Fruit fly (Drosophila melanogaster): ENCODE measurements around the gene RpS26.
A peak's percentile ranks its signal among the peaks of the same experiment; 100 is the strongest.

The RpS26 gene

DNA sequence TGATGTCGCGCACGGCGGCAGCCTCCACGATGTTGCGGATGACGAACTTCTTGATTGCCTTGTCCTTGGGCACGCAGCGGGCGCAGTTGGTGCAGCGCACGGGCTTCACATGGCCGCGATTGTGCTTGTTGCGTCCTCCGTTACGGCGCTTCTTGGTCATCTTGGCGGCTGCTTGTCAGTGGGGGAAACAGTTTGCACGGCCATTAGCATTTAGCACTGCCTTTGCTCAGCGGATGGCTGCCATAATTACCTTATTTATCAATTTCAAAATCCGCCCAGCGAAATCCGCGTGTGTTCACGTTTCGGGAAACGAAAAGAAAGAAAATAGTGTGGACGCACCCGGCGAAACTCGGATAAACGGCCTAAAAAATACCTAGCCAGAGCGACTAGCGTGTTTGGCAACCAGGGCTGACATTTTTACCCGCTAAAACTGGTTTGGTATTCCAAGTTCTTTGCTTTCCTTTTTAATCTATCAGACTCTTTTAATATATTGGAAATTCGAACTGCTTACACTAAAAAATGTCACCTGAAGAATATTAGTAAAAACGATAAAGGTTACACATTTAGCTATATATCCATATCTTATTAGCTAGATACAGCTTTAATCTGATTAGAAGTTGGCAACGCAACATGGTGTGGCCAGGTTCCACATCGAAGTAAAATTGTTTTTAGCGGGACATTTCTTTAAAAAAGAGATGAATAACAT lies at the start of gene RpS26:
RpS26 (minus strand) TSS at position 375 of the 706 bp plus-strand sequence.
- peak; percentile 41 for TF ChIP-seq CG17801 (GFP tag; optimal IDR thresholded peaks at IDR 0.05; ENCODE audit: partially characterized antibody)

DNA sequence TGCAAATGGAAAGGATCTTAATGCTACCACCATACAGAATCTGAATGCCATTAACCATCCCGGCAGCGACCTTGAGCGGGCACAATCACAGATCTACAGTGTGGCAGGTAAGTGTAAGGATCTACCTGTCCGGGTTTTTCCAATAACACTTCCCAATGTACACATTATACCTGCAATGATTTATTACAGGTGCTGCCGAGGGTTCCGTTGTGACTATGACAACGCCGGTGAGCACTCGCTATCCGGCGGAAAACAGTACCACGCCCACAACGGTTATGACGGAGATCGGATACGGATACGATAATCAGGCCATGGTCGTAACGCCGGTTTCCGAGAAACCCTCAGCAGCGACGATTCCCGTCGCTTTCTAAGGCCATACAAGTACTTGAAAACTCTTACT lies 43.8 kb upstream of the RpS26 start:
- no peak for TF ChIP-seq CG17801 (GFP tag; optimal IDR thresholded peaks at IDR 0.05; ENCODE audit: partially characterized antibody)

DNA sequence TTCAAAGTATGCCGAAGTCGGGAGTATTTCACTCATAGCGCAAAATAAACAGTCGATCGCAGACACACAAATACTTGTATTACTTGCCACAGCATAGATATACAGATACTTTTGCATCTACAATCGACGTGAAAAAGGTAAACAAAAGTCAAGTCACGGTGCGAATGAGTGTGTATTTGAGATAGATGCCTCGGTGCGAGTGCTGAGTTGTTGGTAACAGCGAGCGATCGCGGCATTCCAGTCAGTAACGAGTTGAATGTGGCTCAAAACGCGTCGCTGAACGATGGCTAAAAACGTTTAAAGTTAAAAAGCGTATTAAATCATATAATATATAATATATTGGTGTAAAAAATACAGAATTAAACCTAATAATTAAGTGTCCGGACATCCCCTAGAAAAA lies 42.1 kb upstream of the RpS26 start, which contains the start of gene grnd:
grnd (plus strand) TSS at position 207 of the 400 bp plus-strand sequence.
- TF ChIP-seq CG17801 (GFP tag; optimal IDR thresholded peaks at IDR 0.05; ENCODE audit: partially characterized antibody), result no peak

DNA sequence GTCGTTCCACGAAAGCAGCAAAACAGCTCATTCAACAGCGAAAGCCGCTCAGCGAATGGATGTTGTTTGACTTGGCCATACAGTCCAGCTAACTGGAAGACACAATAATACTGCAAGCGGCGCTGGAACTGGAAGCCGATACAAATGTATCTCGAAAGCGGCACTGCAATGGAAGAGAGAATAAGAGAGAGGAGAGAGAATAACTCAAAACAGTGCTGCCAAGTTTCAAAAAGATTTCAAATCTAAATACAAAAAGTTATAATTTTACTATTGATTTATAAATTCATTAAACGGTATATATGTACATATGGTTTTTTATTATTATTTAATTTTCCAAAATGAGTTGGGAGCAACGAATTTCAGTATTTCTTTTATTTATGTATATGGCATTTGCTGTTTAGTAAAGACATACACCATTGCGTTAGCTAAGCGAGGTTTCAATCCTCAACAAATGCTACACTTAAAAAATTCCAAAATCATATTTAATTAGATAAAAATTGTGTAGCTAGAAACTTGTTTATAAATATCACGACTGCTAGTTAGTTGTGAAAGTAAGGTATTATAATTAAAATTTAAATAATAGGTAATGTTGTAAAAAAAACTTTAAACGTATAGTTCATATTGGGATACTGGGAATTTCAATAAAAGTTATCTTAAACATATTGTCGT lies 41.4 kb upstream of the RpS26 start, which contains the start of gene CG10283:
CG10283 (minus strand) TSS at position 132 of the 669 bp plus-strand sequence.
- TF ChIP-seq CG17801 (GFP tag; optimal IDR thresholded peaks at IDR 0.05; ENCODE audit: partially characterized antibody), result peak; percentile 41

DNA sequence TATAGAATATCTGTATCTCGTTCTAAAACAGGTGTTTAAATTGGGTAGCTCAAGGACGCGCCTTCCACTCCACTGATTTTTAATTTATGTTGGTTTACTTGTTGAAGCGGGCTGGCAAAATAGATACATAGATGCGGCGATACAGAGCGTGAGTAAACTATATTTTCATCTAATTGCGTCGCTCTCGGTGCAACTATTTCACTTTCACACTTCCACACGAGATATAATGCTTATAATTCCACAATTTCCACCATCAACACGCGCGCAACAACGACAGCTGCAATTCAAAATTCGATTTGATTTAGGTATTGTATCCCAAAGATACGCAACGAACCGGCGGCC lies 40.9 kb upstream of the RpS26 start:
- no peak for TF ChIP-seq CG17801 (GFP tag; optimal IDR thresholded peaks at IDR 0.05; ENCODE audit: partially characterized antibody)

DNA sequence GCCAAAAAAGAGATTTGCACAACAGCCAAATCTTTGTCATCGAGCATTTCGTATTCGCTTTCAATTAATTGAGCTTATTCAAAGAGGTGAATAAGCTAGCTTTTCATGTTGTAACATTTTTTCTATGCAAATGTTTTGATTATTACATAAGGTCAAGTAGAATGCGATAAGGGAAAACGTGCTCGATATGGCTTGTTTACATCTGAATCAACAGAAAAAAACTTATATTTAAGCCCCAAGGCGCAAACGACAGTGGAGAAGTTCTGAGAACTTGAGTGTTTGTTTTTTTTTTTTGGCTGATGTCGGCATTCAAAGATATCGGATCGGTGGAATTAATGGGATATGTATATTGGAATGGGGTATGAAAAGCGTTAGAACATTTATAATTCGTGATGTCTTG lies 39.9 kb upstream of the RpS26 start:
- TF ChIP-seq CG17801 (GFP tag; optimal IDR thresholded peaks at IDR 0.05; ENCODE audit: partially characterized antibody), result no peak

DNA sequence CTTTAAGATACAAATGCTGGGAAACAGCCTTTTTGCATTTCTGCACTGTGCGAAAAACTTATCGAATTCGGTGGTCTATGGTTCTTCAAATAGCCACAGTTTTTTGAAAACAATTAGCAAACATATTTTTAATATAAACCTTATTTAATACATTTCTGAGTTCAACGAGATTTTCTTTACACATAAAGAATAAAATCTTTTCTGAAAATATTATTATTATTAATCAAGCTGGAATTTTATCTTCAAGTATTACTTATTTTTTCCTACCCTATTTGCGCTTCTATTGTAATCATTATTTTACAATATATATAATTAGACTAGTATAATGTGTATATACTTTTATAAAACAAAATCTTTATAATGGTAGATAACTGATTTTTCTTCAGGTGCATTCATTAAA lies 39.1 kb upstream of the RpS26 start:
- TF ChIP-seq CG17801 (GFP tag; optimal IDR thresholded peaks at IDR 0.05; ENCODE audit: partially characterized antibody), result no peak

DNA sequence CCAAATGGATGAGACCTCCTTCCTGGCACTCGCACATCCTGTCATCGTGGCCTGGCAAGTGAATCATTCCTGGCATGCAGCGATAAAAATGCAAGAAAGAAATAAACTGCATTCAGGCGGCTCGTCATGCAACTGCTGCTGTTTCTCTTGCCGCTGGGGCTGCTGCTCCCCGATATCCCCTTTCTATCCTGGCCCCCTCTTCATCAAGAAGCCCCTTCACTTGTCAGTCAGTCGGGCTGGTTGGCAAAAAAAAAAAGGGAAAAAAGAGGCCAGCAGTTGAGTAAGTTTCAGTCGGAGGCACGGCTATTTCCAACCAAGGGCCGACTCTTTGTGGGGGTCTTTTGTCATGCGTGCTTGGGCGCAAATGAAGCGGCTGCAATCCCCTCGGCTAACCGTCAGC lies 38.7 kb upstream of the RpS26 start:
- no peak for TF ChIP-seq CG17801 (GFP tag; optimal IDR thresholded peaks at IDR 0.05; ENCODE audit: partially characterized antibody)

DNA sequence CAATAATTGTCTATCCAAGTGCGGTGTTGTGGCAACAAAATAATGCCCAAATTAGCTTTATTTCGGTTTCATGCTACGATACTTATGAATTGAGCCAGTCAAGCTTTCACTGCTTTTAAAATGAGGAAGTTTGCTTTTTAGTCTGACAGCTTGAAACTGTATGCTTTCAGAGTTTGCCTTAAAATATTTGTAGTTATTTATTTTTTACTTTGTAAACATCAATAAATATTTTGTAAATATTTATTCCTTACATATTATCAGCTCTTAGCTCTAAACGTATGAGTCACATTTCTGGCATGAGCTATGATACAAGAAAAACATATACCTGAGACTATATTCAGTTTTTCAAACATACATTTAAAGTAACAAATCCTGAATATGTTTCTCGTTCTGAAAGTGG lies 38.0 kb upstream of the RpS26 start:
- TF ChIP-seq CG17801 (GFP tag; optimal IDR thresholded peaks at IDR 0.05; ENCODE audit: partially characterized antibody), result no peak

DNA sequence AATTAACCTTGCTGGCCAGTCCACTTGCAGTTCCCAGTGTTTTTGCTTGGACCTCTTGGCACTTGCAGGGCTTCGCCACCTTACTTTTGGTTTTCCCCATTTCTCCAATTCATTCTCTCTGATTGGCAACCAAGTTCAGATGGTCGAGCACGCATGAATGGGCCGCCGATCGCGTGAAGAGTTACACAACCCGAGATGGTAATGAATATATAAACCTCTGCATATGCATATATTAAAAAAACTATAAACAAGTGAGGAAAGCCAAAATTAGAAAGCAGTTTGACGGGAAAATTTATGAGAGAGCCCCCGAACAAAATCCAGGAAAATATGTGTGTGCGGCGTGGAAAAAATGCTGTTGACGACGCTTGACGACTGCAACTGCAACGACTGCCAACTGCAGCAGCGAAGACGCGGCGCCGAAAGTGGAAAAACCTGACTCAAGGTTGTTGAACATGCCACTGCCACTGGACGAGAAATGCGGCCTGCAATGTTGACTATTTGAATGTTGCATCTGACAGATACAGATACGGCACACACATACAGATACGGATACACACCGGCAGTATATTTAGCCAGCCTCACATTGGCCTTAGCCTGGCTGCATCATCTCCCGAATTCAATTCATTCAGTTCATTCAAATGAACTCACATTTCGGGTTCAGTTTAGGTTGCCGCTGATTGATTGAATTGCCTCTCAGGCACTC lies 37.4 kb upstream of the RpS26 start:
- TF ChIP-seq CG17801 (GFP tag; optimal IDR thresholded peaks at IDR 0.05; ENCODE audit: partially characterized antibody), result no peak

DNA sequence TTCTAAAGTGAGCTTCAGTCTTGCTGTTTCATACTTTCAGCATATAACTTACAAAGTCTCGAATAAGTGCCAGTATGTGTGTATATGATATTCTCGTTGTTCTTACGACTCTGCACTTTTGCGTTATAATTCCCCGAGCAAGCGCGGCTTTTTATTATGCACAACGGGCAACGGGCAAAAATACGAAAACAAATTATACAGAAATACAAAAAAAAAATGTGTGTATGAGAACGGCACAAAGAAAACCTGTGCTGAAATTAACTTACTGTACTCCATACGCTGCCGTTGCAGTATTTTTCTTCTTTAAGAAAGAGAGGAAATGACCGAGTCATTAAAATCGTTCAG lies 36.1 kb upstream of the RpS26 start:
- no peak for TF ChIP-seq CG17801 (GFP tag; optimal IDR thresholded peaks at IDR 0.05; ENCODE audit: partially characterized antibody)

DNA sequence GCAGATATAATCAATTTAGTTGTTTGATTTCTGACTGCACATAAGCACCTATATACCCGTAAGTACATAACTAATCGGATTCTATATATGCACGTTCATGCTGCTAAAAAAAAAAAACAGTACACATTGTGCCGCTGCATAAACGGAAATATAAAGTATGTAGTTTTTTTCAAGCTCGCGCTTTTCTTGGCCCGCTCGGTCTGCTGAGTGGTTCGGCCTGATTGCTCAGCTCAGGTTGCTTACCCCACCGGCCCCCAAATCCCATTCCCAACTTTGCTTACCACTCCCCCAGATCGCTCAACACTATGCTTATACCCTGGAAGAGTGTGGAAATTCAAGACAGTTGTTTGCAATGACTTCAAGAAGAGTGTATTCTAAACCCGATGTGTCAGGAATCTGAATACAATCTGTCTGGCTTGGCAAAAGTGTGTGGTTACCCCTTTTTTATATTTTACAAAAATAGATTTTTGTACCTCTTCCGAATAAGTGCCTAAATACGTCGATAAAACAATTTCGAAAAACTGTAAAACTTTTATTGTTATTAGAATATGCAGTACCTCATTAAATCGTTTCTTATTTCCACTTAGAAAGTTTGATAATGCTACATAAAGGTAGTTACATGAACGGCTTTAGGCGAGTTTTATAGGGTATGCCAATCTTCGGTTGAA lies 35.6 kb upstream of the RpS26 start:
- TF ChIP-seq CG17801 (GFP tag; optimal IDR thresholded peaks at IDR 0.05; ENCODE audit: partially characterized antibody), result no peak

DNA sequence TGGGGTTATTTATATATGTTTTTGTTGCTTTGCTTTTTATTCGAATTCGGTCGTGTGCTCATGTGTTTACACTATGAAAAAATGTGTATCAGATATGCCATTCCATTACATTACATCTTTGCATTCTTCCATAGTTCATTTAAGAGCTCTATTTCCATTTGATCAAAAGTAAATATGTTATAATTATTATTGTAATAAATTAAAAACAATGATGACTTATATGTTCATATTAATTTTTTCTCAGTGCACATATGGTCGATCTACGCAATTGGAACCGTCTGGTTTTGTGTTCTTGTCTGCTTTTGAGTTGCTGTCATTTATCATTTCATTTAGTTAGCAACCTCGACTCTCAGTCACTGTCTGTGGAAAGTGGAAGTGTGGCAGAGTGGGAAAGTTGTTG lies 34.4 kb upstream of the RpS26 start:
- TF ChIP-seq CG17801 (GFP tag; optimal IDR thresholded peaks at IDR 0.05; ENCODE audit: partially characterized antibody), result peak; percentile 95

DNA sequence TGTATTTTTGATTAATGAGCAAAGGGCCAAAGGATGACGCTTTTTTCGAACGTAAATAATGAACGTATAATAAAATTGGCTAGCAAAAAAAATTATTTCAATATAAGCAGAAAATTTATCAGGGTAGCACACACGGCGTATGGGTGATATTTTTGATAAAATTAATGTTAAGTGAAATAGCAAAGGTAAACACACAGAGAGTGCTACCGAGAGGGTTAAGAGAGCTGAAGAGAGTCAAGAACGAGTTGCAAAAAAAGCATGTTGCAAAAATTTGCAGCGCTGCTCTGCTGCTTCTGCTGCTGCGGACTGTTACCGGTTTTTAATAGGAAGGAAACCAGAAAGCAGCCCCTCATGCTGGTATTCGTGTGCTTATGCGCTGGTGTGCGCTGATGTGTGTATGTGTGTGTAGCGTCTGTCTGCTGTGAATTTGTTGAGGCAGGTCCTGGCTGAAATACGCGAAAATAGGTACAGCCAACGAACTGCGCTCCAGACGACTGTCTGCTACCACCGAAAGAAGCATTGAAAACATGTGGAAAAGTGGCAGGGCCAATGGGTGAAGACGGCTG lies 26.6 kb upstream of the RpS26 start:
- no peak for TF ChIP-seq CG17801 (GFP tag; optimal IDR thresholded peaks at IDR 0.05; ENCODE audit: partially characterized antibody)

DNA sequence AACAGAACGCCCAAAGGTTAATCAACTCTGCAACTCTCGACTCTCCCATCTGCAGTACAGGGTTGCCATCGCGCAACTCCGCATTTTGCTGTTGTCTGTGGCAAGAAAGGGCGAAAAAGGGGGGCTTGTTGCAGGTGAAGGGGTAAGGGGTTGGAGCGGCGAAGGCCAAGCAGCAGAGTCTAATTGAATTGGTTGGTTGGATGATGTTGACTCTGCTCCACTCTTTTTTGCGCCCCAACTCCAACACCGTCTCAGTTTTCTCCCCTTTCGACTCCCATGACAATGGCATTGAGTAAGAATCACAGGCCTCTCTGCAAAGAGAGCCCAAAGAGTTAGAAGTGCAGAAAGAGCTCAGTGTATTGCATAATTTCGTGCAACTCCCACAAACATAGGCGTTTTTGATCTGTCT lies 25.5 kb upstream of the RpS26 start:
- TF ChIP-seq CG17801 (GFP tag; optimal IDR thresholded peaks at IDR 0.05; ENCODE audit: partially characterized antibody), result no peak

Data from ovary, adult (tissue).